Worm (Caenorhabditis elegans) whole organism, midembryonic: ENCODE data around the gene lin-22.

Experiments
- T22C8.4 ChIP-seq: fragments of 200-800 bp; sonication (Bioruptor generic); IDR thresholded peaks from 2 replicates; pipeline ENCODE4 v1.3.6; 2022; ENCODE audit warnings: missing genetic modification characterization, missing compliant biosample characterization
- cog-1 ChIP-seq: sonication (generic microtip); optimal IDR thresholded peaks from 2 replicates; lab custom pipeline; 2016; ENCODE audit warnings: missing genetic modification characterization, missing compliant biosample characterization
- flt-1 ChIP-seq: fragments of 200-800 bp; sonication (Bioruptor generic); IDR thresholded peaks from 2 replicates; pipeline ENCODE4 v1.3.6; 2022; ENCODE audit warnings: missing genetic modification characterization, missing compliant biosample characterization
- klf-2 ChIP-seq: fragments of 200-800 bp; sonication (Bioruptor generic); conservative IDR thresholded peaks from 2 replicates; pipeline ENCODE4 v1.3.6; 2022; ENCODE audit warnings: missing genetic modification reagents, missing genetic modification characterization, missing compliant biosample characterization
- med-1 ChIP-seq: sonication (generic microtip); optimal IDR thresholded peaks from 2 replicates; lab custom pipeline; 2017; ENCODE audit warnings: missing genetic modification characterization, mild to moderate bottlenecking, missing compliant biosample characterization, antibody characterized with exemption, missing genetic modification reagents; ENCODE audit not compliant: insufficient read depth
- ref-1 ChIP-seq: fragments of 200-800 bp; sonication (Bioruptor generic); conservative IDR thresholded peaks from 2 replicates; pipeline ENCODE4 v1.3.6; 2022; ENCODE audit warnings: missing genetic modification reagents, missing genetic modification characterization, missing compliant biosample characterization
- tab-1 ChIP-seq: fragments of 200-800 bp; sonication (Bioruptor generic); IDR thresholded peaks from 2 replicates; pipeline ENCODE4 v1.3.6; 2022; ENCODE audit warnings: missing genetic modification characterization, missing compliant biosample characterization
- ztf-23 ChIP-seq: fragments of 200-800 bp; sonication (Bioruptor generic); IDR thresholded peaks from 2 replicates; pipeline ENCODE4 v1.3.6; 2022; ENCODE audit warnings: missing genetic modification reagents, missing genetic modification characterization, missing compliant biosample characterization
- ztf-29 ChIP-seq: fragments of 200-800 bp; sonication (Bioruptor generic); IDR thresholded peaks from 2 replicates; pipeline ENCODE4 v1.3.6; 2022; ENCODE audit warnings: missing genetic modification reagents, missing genetic modification characterization, missing compliant biosample characterization

lin-22 gene

DNA sequence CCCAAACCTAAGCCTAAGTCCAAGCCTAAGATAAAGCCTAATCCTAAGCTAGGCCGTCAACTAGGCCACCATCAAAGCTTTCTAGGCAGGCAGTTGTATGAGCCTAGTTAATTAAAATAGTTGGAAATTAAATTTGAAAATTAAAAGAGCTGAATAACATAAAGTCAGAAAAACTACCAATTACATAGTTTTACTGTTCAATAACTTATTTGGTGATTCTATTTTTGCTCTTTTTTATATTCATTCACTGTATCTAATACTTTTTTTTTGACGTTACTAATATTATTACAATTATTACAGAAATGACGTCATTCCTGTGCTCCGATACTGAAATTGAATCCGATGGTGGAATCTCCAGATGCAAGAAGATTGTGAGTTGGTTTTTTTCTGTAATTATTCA lies at the start of gene lin-22:
Gene lin-22, plus strand, starts transcription at position 301 of the 400 bp plus-strand sequence.
- TF ChIP-seq klf-2 (GFP tag; lab: Robert Waterston, UW): no peak

DNA sequence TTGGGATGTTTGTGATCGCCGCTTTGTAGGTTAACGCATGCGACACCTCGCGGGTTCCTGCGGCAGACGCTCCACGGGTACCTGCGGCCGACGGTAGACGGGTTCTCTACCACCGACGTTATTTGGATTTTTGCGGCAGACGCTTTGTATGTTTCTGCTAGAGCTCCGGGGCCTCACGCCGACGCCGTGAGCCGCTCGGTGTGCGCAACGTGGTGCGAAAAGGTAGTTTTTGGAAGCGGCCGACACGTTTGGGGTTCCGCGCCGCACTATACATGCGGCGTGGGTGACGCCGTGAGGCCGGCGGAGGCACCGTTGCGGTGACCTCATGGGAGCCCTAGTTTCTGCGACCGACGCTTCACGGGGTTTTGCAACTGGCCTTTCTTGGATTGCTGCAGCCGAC lies 48.5 kb upstream of the lin-22 start:
- TF ChIP-seq tab-1: peak; percentile 56; the same call in 1 of the 2 replicates
- TF ChIP-seq ztf-23 (GFP tag; lab: Robert Waterston, UW): no peak
- 0 out of 2 replicates have a peak, but pooled peaks have one; percentile 28 for TF ChIP-seq klf-2 (GFP tag; lab: Robert Waterston, UW)
- no peak for TF ChIP-seq T22C8.4
- no peak for TF ChIP-seq cog-1 (tag; lab: Kevin White, UChicago)

ce11 chrIV:2978384-2978783 lies 41.2 kb upstream of the lin-22 start, which contains the start of gene lad-2:
TSS of gene lad-2 (minus strand) at chrIV:2978484.
- TF ChIP-seq flt-1: no peak
- no peak for TF ChIP-seq ztf-29 (GFP tag; lab: Robert Waterston, UW)

- TF ChIP-seq ztf-29 (GFP tag; lab: Robert Waterston, UW) (no peak), cog-1 (tag; lab: Kevin White, UChicago) (no peak), ztf-23 (GFP tag; lab: Robert Waterston, UW) (no peak), klf-2 (GFP tag; lab: Robert Waterston, UW) (no peak), tab-1 (no peak), flt-1 (no peak), med-1 (GFP tag; lab: Kevin White, UChicago) (no peak), T22C8.4 (no peak), ref-1 (GFP tag; lab: Robert Waterston, UW) (no peak)
Measured at ce11 chrIV:2982443-2982842, 37.1 kb upstream of the lin-22 start.

- TF ChIP-seq ref-1 (GFP tag; lab: Robert Waterston, UW) (no peak), ztf-23 (GFP tag; lab: Robert Waterston, UW) (no peak), T22C8.4 (no peak), tab-1 (no peak), med-1 (GFP tag; lab: Kevin White, UChicago) (no peak)
Measured at ce11 chrIV:2986720-2987119, 32.8 kb upstream of the lin-22 start.

DNA sequence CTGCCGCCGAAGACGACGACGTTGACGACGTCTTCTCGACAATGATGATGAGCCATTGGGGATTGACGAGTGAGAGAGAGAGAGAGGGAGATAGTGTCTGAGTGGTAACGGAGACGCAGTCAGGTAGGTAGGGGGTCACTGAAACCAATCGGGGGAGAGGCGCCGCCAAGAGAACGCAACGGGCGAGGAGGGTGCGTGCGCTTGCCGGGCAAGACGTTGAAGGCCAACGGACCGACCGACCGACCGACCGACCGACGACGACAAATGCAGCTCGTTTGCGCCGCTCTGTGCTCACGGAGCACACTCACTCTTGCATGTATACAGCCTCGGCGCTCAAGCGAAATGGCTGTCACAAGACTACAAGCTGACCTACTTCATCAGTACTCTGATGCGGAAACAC lies 29.0 kb upstream of the lin-22 start:
- TF ChIP-seq ztf-29 (GFP tag; lab: Robert Waterston, UW) (0 out of 2 replicates have a peak, but pooled peaks have one; percentile 48), flt-1 (0 out of 2 replicates have a peak, but pooled peaks have one; percentile 11), klf-2 (GFP tag; lab: Robert Waterston, UW) (no peak), ztf-23 (GFP tag; lab: Robert Waterston, UW) (no peak)

ce11 chrIV:2993278-2993899 lies 26.1 kb upstream of the lin-22 start:
- TF ChIP-seq T22C8.4 (no peak), klf-2 (GFP tag; lab: Robert Waterston, UW) (no peak), tab-1 (0 out of 2 replicates have a peak, but pooled peaks have one; percentile 35), flt-1 (peak; percentile 50; the same call in 1 of the 2 replicates), cog-1 (tag; lab: Kevin White, UChicago) (peak; percentile 74)

DNA sequence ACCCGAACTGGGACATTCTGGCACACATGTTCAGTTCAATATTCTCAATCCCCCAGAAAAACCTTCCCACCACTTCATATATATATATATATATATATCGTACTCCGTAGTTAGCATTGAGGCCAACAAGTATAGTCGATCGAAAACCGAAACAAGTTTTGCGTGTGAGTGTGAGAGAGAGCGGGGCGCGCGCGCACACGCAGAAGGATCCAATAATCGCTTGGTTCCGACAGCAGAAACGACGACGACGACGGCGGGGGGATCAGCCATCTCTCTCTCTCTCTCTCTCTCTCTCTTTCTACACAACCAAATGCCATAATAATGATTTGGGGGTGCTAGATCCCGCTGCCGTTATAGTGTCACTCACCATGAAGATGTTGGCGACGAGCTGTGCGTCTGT lies 24.7 kb upstream of the lin-22 start:
- TF ChIP-seq ztf-29 (GFP tag; lab: Robert Waterston, UW) (no peak), tab-1 (no peak), ztf-23 (GFP tag; lab: Robert Waterston, UW) (no peak), med-1 (GFP tag; lab: Kevin White, UChicago) (no peak), ref-1 (GFP tag; lab: Robert Waterston, UW) (no peak)

DNA sequence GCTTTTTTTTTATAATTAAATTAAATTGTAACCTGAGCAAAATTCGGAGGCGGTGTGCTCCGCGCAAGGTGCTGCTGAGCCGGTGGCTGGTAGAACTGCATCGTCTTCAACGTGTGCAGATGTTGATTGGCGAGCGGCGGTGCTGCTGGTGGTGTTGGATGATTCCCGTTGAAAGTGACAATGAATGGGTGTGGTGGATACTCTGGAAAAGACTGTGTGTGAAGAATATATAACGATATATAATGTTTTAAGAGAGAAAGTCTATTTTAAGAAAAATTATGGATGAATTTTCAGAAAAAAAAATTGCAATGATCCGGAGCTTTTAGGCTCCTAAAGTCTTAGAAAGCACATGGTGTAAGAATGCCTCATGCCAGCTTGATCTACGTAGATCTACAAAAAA lies 24.2 kb upstream of the lin-22 start, which contains the start of gene Y54G2A.26:
Gene Y54G2A.26, minus strand, starts transcription at position 101 of the 400 bp plus-strand sequence.
- TF ChIP-seq klf-2 (GFP tag; lab: Robert Waterston, UW) (no peak), T22C8.4 (no peak), ztf-29 (GFP tag; lab: Robert Waterston, UW) (no peak), cog-1 (tag; lab: Kevin White, UChicago) (no peak), tab-1 (no peak), ztf-23 (GFP tag; lab: Robert Waterston, UW) (no peak), flt-1 (no peak), med-1 (GFP tag; lab: Kevin White, UChicago) (no peak), ref-1 (GFP tag; lab: Robert Waterston, UW) (no peak)

DNA sequence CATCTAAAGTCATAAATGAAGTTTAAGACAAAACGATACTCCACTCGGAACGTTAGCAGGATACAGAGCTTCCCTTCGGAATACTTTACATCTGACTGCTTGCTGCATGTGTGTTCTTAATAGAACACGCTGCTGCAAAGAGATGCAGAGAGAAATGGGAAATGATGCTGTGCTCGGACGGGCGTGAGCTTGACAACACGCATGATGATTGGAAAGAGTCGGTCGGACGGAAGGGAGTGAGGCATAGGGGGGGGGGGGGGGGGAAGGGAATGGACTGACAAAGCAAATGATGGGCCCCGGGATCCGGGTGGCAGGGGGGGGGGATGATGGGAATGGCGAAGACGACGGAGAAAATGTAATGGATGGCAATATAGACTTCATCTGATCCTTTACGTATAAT lies 22.2 kb upstream of the lin-22 start:
- TF ChIP-seq ztf-29 (GFP tag; lab: Robert Waterston, UW): no peak
- 0 out of 2 replicates have a peak, but pooled peaks have one; percentile 44 for TF ChIP-seq tab-1

DNA sequence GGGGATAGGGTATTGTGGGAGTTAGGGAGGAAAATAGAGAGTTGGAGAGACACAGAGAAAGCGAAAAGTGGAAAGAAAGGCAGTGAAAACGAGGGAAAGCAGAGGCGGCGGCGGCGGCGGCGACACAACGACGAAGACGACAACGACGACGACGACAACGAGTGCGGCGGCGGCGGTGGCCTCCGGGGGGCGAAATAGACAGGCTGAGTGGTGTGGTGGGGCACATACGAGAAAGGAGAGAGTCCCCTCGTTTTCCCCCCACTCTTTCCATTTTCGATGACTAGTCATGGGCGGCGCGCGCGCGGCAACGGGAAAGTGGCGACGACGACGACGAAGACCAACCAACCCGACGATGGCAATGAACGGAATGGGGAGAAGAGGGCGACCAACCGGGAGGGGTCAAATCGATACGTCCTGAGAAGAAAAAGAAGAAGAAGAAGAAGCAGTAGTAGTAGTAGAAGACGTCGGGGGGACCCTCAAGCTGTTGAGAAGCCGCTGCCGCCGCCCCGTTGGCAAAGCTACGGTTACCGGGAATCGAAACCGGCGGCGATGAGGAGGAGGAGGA lies 20.9 kb upstream of the lin-22 start:
- TF ChIP-seq ref-1 (GFP tag; lab: Robert Waterston, UW) (no peak), med-1 (GFP tag; lab: Kevin White, UChicago) (no peak), ztf-23 (GFP tag; lab: Robert Waterston, UW) (peak; percentile 58; the same call in 1 of the 2 replicates), cog-1 (tag; lab: Kevin White, UChicago) (peak; percentile 33), klf-2 (GFP tag; lab: Robert Waterston, UW) (0 out of 2 replicates have a peak, but pooled peaks have one; percentile 13), flt-1 (0 out of 2 replicates have a peak, but pooled peaks have one; percentile 8)
